Fruit fly (Drosophila melanogaster) whole organism: ENCODE results near the gene C3G.

Experiments used
- EcR ChIP-seq, 2 experiments: fragments of >200 bp; optimal IDR thresholded peaks; 2 replicates each; lab custom pipeline; 2017; ENCODE audit warnings: missing biosample characterization in 2 of 2, missing genetic modification characterization in 2 of 2, missing genetic modification reagents in 2 of 2
- psq ChIP-seq: fragments of >200 bp; optimal IDR thresholded peaks from 2 replicates; lab custom pipeline; 2017

DNA sequence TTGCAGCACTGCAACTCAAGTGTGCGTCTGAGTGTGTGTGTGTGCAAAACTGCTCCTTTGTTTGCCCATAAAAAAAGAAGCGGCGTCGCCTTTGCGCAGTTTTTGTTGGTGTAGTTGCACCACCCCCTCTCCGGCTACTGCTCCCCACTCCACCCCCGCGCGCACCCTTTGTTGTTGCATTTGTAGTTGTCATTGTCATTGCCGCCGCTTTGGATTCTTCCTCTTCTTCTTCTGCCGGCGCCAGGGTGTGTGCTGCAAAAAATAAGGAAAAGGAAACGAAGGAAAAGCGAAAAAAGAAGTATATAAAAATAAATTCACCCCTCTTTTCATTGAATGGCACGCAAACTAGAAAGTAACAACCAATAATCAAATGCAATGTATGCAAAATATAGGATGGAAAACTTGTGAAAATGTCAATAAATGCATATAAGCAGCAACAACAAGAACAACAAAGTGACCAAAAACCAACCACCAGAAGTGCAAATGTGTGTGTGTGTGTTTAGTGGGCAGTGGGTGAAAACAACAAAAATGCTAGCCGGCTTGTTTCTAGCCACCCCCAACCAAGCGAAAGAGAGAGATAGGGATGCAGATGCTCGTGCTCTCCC lies 589 bp upstream of the C3G start:
- TF ChIP-seq EcR (GFP tag; optimal IDR thresholded peaks at IDR 0.05; lab: Kevin White, UChicago) (no peak), psq (lab: Kevin White, UChicago) (no peak)
